Fruit fly (Drosophila melanogaster) whole organism, embryonic: ENCODE data around the gene Dad1.
A peak's percentile ranks its signal among the peaks of the same experiment; 100 is the strongest.

Experiments
- Atf6 ChIP-seq: fragments of 200-800 bp; sonication (Bioruptor generic); IDR thresholded peaks from 2 replicates; pipeline ENCODE4 v1.3.6; 2022; ENCODE audit warnings: missing biosample characterization, missing genetic modification characterization
- BEAF-32 ChIP-seq: fragments of 200-800 bp; sonication (Bioruptor generic); optimal IDR thresholded peaks from 3 replicates; lab custom pipeline; 2017; ENCODE audit warnings: missing biosample characterization, missing genetic modification characterization, mild to moderate bottlenecking, moderate library complexity, missing genetic modification reagents
- CG10654 ChIP-seq: fragments of 200-800 bp; sonication (Bioruptor generic); optimal IDR thresholded peaks from 2 replicates; lab custom pipeline; 2016; ENCODE audit warnings: missing biosample characterization, missing genetic modification characterization
- CG12155 ChIP-seq: fragments of 200-800 bp; sonication (Bioruptor generic); optimal IDR thresholded peaks from 3 replicates; lab custom pipeline; 2016; ENCODE audit warnings: missing biosample characterization, missing genetic modification characterization
- CG14667 ChIP-seq: fragments of 200-800 bp; sonication (Bioruptor generic); IDR thresholded peaks from 2 replicates; pipeline ENCODE4 v1.3.6; 2022; ENCODE audit warnings: missing biosample characterization, missing genetic modification characterization
- CG17186 ChIP-seq: fragments of 200-800 bp; sonication (Bioruptor generic); optimal IDR thresholded peaks from 3 replicates; lab custom pipeline; 2017; ENCODE audit warnings: missing biosample characterization, missing genetic modification reagents, missing genetic modification characterization
- CG17361 ChIP-seq: fragments of 200-800 bp; sonication (Bioruptor generic); IDR thresholded peaks from 3 replicates; pipeline ENCODE4 v1.3.6; 2022; ENCODE audit warnings: missing biosample characterization, missing genetic modification characterization
- CG18476 ChIP-seq: fragments of 200-800 bp; sonication (Bioruptor generic); optimal IDR thresholded peaks from 2 replicates; lab custom pipeline; 2016; ENCODE audit warnings: missing biosample characterization, mild to moderate bottlenecking, missing genetic modification characterization
- CG18764 ChIP-seq: fragments of 200-800 bp; sonication (Bioruptor generic); optimal IDR thresholded peaks from 3 replicates; lab custom pipeline; 2016; ENCODE audit warnings: missing biosample characterization, missing genetic modification characterization
- CG2129 ChIP-seq: fragments of 200-800 bp; sonication (Bioruptor generic); IDR thresholded peaks from 2 replicates; pipeline ENCODE4 v1.3.6; 2022; ENCODE audit warnings: missing biosample characterization, missing genetic modification characterization; ENCODE audit not compliant: partially characterized antibody
- CG30020 ChIP-seq: fragments of 200-800 bp; optimal IDR thresholded peaks from 2 replicates; lab custom pipeline; 2019; ENCODE audit warnings: missing biosample characterization, mild to moderate bottlenecking, missing genetic modification characterization, moderate library complexity
- CG30403 ChIP-seq: fragments of 200-800 bp; sonication (Bioruptor generic); optimal IDR thresholded peaks from 3 replicates; lab custom pipeline; 2016; ENCODE audit warnings: missing biosample characterization, missing genetic modification characterization
- CG4730 ChIP-seq: fragments of 200-800 bp; sonication (Bioruptor generic); IDR thresholded peaks from 2 replicates; pipeline ENCODE4 v1.3.6; 2022; ENCODE audit warnings: missing biosample characterization, missing genetic modification characterization
- CG5180 ChIP-seq: fragments of 200-800 bp; sonication (Bioruptor generic); optimal IDR thresholded peaks from 3 replicates; lab custom pipeline; 2017; ENCODE audit warnings: missing biosample characterization, missing genetic modification characterization, mild to moderate bottlenecking, moderate library complexity, missing genetic modification reagents
- CG6689 ChIP-seq: fragments of 200-800 bp; sonication (Bioruptor generic); IDR thresholded peaks from 2 replicates; pipeline ENCODE4 v1.3.6; 2022; ENCODE audit warnings: missing biosample characterization, missing genetic modification characterization
- CG6813 ChIP-seq: fragments of 200-800 bp; sonication (Bioruptor generic); optimal IDR thresholded peaks from 2 replicates; lab custom pipeline; 2017; ENCODE audit warnings: missing biosample characterization, missing genetic modification characterization, mild to moderate bottlenecking, moderate library complexity, missing genetic modification reagents
- CG7928 ChIP-seq: fragments of 200-800 bp; sonication (Bioruptor generic); optimal IDR thresholded peaks from 2 replicates; lab custom pipeline; 2017; ENCODE audit warnings: missing biosample characterization, mild to moderate bottlenecking, missing genetic modification characterization
- CG9215 ChIP-seq: fragments of 200-800 bp; sonication (Bioruptor generic); IDR thresholded peaks from 2 replicates; pipeline ENCODE4 v1.3.6; 2022; ENCODE audit warnings: missing biosample characterization, missing genetic modification characterization
- CG9727 ChIP-seq: fragments of 200-800 bp; sonication (Bioruptor generic); optimal IDR thresholded peaks from 3 replicates; lab custom pipeline; 2017; ENCODE audit warnings: missing biosample characterization, mild to moderate bottlenecking, missing genetic modification characterization
- CG9876 ChIP-seq: fragments of 200-800 bp; sonication (Bioruptor generic); optimal IDR thresholded peaks from 2 replicates; lab custom pipeline; 2016; ENCODE audit warnings: missing biosample characterization, missing genetic modification characterization
- CG9932 ChIP-seq: fragments of 200-800 bp; sonication (Bioruptor generic); IDR thresholded peaks from 2 replicates; pipeline ENCODE4 v1.3.6; 2022; ENCODE audit warnings: missing biosample characterization, missing genetic modification characterization
- Camta ChIP-seq: fragments of 200-800 bp; sonication (Bioruptor generic); optimal IDR thresholded peaks from 2 replicates; lab custom pipeline; 2016; ENCODE audit warnings: missing biosample characterization, missing genetic modification characterization
- Dref ChIP-seq: fragments of 200-800 bp; sonication (Bioruptor generic); IDR thresholded peaks from 2 replicates; pipeline ENCODE4 v1.3.6; 2022; ENCODE audit warnings: missing biosample characterization, missing genetic modification characterization
- E2f2 ChIP-seq: fragments of 200-800 bp; sonication (Bioruptor generic); IDR thresholded peaks from 2 replicates; pipeline ENCODE4 v1.3.6; 2022; ENCODE audit warnings: missing biosample characterization, missing genetic modification characterization
- HLH4C ChIP-seq: fragments of 200-800 bp; sonication (Bioruptor generic); IDR thresholded peaks from 3 replicates; pipeline ENCODE4 v1.3.6; 2022; ENCODE audit warnings: missing biosample characterization, missing genetic modification characterization; ENCODE audit not compliant: partially characterized antibody
- HLHmδ ChIP-seq: fragments of 200-800 bp; sonication (Bioruptor generic); optimal IDR thresholded peaks from 2 replicates; lab custom pipeline; 2018; ENCODE audit warnings: missing biosample characterization, mild to moderate bottlenecking, missing genetic modification characterization, moderate library complexity
- Jarid2 ChIP-seq: fragments of 200-800 bp; sonication (Bioruptor generic); optimal IDR thresholded peaks from 3 replicates; lab custom pipeline; 2017; ENCODE audit warnings: mild to moderate bottlenecking, missing biosample characterization, missing genetic modification reagents, missing genetic modification characterization
- Mad ChIP-seq: fragments of 200-800 bp; sonication (Bioruptor generic); optimal IDR thresholded peaks from 2 replicates; lab custom pipeline; 2016; ENCODE audit warnings: missing biosample characterization, missing genetic modification characterization
- PHDP ChIP-seq: fragments of 200-800 bp; sonication (Bioruptor generic); optimal IDR thresholded peaks from 3 replicates; lab custom pipeline; 2018; ENCODE audit warnings: missing biosample characterization, mild to moderate bottlenecking, missing genetic modification characterization, moderate library complexity
- Poxn ChIP-seq: fragments of 200-800 bp; sonication (Bioruptor generic); IDR thresholded peaks from 2 replicates; pipeline ENCODE4 v1.3.6; 2022; ENCODE audit warnings: missing biosample characterization, missing genetic modification characterization
- Ptx1 ChIP-seq: fragments of 200-800 bp; sonication (Bioruptor generic); IDR thresholded peaks from 2 replicates; pipeline ENCODE4 v1.3.6; 2022; ENCODE audit warnings: missing biosample characterization, missing genetic modification characterization
- TFAM ChIP-seq: fragments of 200-800 bp; sonication (Bioruptor generic); optimal IDR thresholded peaks from 2 replicates; lab custom pipeline; 2017; ENCODE audit warnings: missing biosample characterization, missing genetic modification characterization, inconsistent platforms
- ash1 ChIP-seq: fragments of 200-800 bp; sonication (Bioruptor generic); optimal IDR thresholded peaks from 2 replicates; lab custom pipeline; 2018; ENCODE audit warnings: missing biosample characterization, mild to moderate bottlenecking, missing genetic modification characterization
- bab2 ChIP-seq: fragments of 200-800 bp; sonication (Bioruptor generic); optimal IDR thresholded peaks from 2 replicates; lab custom pipeline; 2016; ENCODE audit warnings: missing biosample characterization, missing genetic modification characterization
- chm ChIP-seq: fragments of 200-800 bp; sonication (Bioruptor generic); IDR thresholded peaks from 2 replicates; pipeline ENCODE4 v1.3.6; 2022; ENCODE audit warnings: missing biosample characterization, missing genetic modification characterization
- chn ChIP-seq: fragments of 200-800 bp; sonication (Bioruptor generic); optimal IDR thresholded peaks from 2 replicates; lab custom pipeline; 2016; ENCODE audit warnings: missing biosample characterization, missing genetic modification characterization
- da ChIP-seq: fragments of 200-800 bp; sonication (Bioruptor generic); optimal IDR thresholded peaks from 2 replicates; lab custom pipeline; 2016; ENCODE audit warnings: missing biosample characterization, missing genetic modification characterization
- dimm ChIP-seq: fragments of 200-800 bp; sonication (Bioruptor generic); IDR thresholded peaks from 2 replicates; pipeline ENCODE4 v1.3.6; 2022; ENCODE audit warnings: missing biosample characterization, missing genetic modification characterization
- ems ChIP-seq: fragments of 200-800 bp; sonication (Bioruptor generic); optimal IDR thresholded peaks from 3 replicates; lab custom pipeline; 2016; ENCODE audit warnings: missing biosample characterization, missing genetic modification characterization
- eve ChIP-seq, 2 experiments: fragments of >200 bp; optimal IDR thresholded peaks; 2 replicates each; lab custom pipeline; 2017; ENCODE audit warnings: missing biosample characterization in 2 of 2, missing genetic modification characterization in 2 of 2
- exex ChIP-seq: fragments of 200-800 bp; sonication (Bioruptor generic); optimal IDR thresholded peaks from 4 replicates; lab custom pipeline; 2018; ENCODE audit warnings: missing biosample characterization, mild to moderate bottlenecking, missing genetic modification characterization, moderate library complexity
- fd102C ChIP-seq: fragments of 200-800 bp; sonication (Bioruptor generic); optimal IDR thresholded peaks from 2 replicates; lab custom pipeline; 2018; ENCODE audit warnings: missing biosample characterization, mild to moderate bottlenecking, missing genetic modification characterization, moderate library complexity
- fd96Cb ChIP-seq: fragments of 200-800 bp; sonication (Bioruptor generic); optimal IDR thresholded peaks from 2 replicates; lab custom pipeline; 2018; ENCODE audit warnings: missing biosample characterization, mild to moderate bottlenecking, missing genetic modification characterization, moderate library complexity
- fru ChIP-seq: fragments of >200 bp; optimal IDR thresholded peaks from 2 replicates; lab custom pipeline; 2017
- grau ChIP-seq: fragments of 200-800 bp; optimal IDR thresholded peaks from 3 replicates; lab custom pipeline; 2019; ENCODE audit warnings: missing biosample characterization, mild to moderate bottlenecking, missing genetic modification characterization, moderate library complexity
- mam ChIP-seq: fragments of 200-800 bp; sonication (Bioruptor generic); optimal IDR thresholded peaks from 3 replicates; lab custom pipeline; 2016; ENCODE audit warnings: missing biosample characterization, missing genetic modification characterization
- nau ChIP-seq: fragments of 200-800 bp; sonication (Bioruptor generic); optimal IDR thresholded peaks from 3 replicates; lab custom pipeline; 2017; ENCODE audit warnings: missing biosample characterization, mild to moderate bottlenecking, missing genetic modification characterization, missing genetic modification reagents
- nerfin-2 ChIP-seq: fragments of 200-800 bp; sonication (Bioruptor generic); IDR thresholded peaks from 2 replicates; pipeline ENCODE4 v1.3.6; 2022; ENCODE audit warnings: missing biosample characterization, missing genetic modification characterization; ENCODE audit not compliant: partially characterized antibody
- prd ChIP-seq, 3 experiments: fragments of >200 bp in 2 of 3; fragments of 200-800 bp in 1 of 3; sonication (Bioruptor generic) in 1 of 3; optimal IDR thresholded peaks in 2 of 3; IDR thresholded peaks in 1 of 3; 2 replicates in 2 of 3; 3 replicates in 1 of 3; pipeline versions ENCODE4 v1.3.6 to Lab custom; 2017 to 2022; ENCODE audit warnings: missing biosample characterization in 1 of 3, missing genetic modification characterization in 1 of 3
- sug ChIP-seq: fragments of 200-800 bp; optimal IDR thresholded peaks from 2 replicates; lab custom pipeline; 2019; ENCODE audit warnings: missing biosample characterization, mild to moderate bottlenecking, missing genetic modification characterization, moderate library complexity
- wor ChIP-seq: fragments of 200-800 bp; sonication (Bioruptor generic); IDR thresholded peaks from 2 replicates; pipeline ENCODE4 v1.3.6; 2022; ENCODE audit warnings: missing biosample characterization, missing genetic modification characterization

Gene Dad1

DNA sequence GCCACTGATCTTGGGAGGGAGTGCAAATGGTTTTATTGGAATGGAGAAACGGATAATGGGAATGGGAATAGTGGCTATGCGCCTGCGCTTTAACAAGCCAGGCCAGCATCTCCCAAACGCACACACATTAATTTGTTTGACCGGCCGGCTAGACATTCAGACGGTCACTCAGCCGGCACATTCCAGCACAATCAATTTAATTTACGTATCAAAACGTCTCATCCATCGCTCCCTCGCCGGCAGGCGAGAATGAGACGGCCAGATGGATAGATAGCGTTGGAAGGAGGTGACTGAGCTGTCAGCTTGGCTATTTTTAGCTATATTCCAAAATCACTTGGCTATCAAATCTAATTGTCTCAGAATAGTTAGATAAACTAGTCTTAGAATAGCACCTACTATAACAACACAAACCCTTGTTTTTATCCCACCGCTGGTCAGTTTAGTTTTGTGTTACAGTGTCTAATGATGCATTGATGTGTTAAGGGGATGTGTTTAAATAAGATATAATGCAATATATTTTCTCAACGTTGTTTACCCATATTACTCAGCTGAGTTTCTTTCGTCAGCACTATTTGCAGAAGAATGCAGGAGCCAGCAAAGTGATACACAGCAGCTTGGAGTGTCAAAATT is 39.6 kb upstream of the Dad1 start (continued):
- TF ChIP-seq eve (GFP tag; optimal IDR thresholded peaks at IDR 0.05; lab: Kevin White, UChicago) (peak in 1 of 2 experiments; percentile 67), Mad (GFP tag; lab: Kevin White, UChicago) (no peak), da (GFP tag; lab: Kevin White, UChicago) (no peak), CG17186 (no peak), CG17361 (GFP tag; lab: Robert Waterston, UW) (peak; percentile 44; the same call in 2 of the 3 replicates), BEAF-32 (GFP tag; lab: Kevin White, UChicago) (no peak), grau (no peak), Jarid2 (no peak), CG6689 (no peak), nerfin-2 (GFP tag; lab: Robert Waterston, UW) (no peak), fd102C (no peak), nau (GFP tag; lab: Kevin White, UChicago) (peak; percentile 14), CG2129 (GFP tag; lab: Robert Waterston, UW) (no peak), fru (lab: Kevin White, UChicago) (no peak), chn (GFP tag; lab: Kevin White, UChicago) (no peak), CG18764 (no peak), Dref (GFP tag; lab: Robert Waterston, UW) (no peak), CG10654 (GFP tag; lab: Kevin White, UChicago) (no peak), CG30403 (no peak), E2f2 (GFP tag; lab: Robert Waterston, UW) (no peak), PHDP (tag; lab: Kevin White, UChicago) (peak; percentile 26), ash1 (GFP tag; lab: Kevin White, UChicago) (no peak), Atf6 (GFP tag; lab: Robert Waterston, UW) (no peak), exex (tag; lab: Kevin White, UChicago) (no peak), Poxn (GFP tag; lab: Robert Waterston, UW) (no peak), chm (GFP tag; lab: Robert Waterston, UW) (no peak), dimm (GFP tag; lab: Robert Waterston, UW) (no peak), CG6813 (GFP tag; lab: Kevin White, UChicago) (no peak), CG12155 (GFP tag; lab: Kevin White, UChicago) (no peak), CG14667 (GFP tag; lab: Robert Waterston, UW) (no peak), CG9932 (GFP tag; lab: Robert Waterston, UW) (no peak), bab2 (peak; percentile 9), CG9876 (GFP tag; lab: Kevin White, UChicago) (no peak), sug (tag; lab: Kevin White, UChicago) (no peak), wor (GFP tag; lab: Robert Waterston, UW) (no peak), HLH4C (no peak), CG9215 (GFP tag; lab: Robert Waterston, UW) (no peak), Camta (GFP tag; lab: Kevin White, UChicago) (peak; percentile 28), TFAM (GFP tag; lab: Kevin White, UChicago) (no peak), CG5180 (GFP tag; lab: Kevin White, UChicago) (peak; percentile 9), CG30020 (tag; lab: Kevin White, UChicago) (no peak), CG7928 (GFP tag; lab: Kevin White, UChicago) (no peak), ems (GFP tag; lab: Kevin White, UChicago) (no peak), Ptx1 (GFP tag; lab: Robert Waterston, UW) (no peak), fd96Cb (no peak), CG18476 (GFP tag; lab: Kevin White, UChicago) (no peak), HLHmδ (no peak), prd (optimal IDR thresholded peaks at IDR 0.05; lab: Kevin White, UChicago) (no peak), prd (GFP tag; IDR thresholded peaks at IDR 0.05; lab: Robert Waterston, UW) (no peak), CG4730 (GFP tag; lab: Robert Waterston, UW) (no peak), mam (GFP tag; lab: Kevin White, UChicago) (no peak), CG9727 (GFP tag; lab: Kevin White, UChicago) (peak; percentile 15)
